Worm (Caenorhabditis elegans): ENCODE measurements around the gene plx-1.

Gene plx-1

ce11 chrIV:1012447-1012846 is 53.1 kb downstream of the plx-1 start, which contains the start of gene rbm-39:
Gene rbm-39 (plus strand): TSS chrIV:1012624.
- TF ChIP-seq hmbx-1 (tag; optimal IDR thresholded peaks at IDR 0.05) (no peak), flt-1 (GFP tag; IDR thresholded peaks at IDR 0.05) (no peak), hmg-4 (GFP tag; optimal IDR thresholded peaks at IDR 0.05) (no peak), ets-7 (tag; optimal IDR thresholded peaks at IDR 0.05) (no peak), tbx-37 (GFP tag; conservative IDR thresholded peaks at IDR 0.05) (no peak), ceh-13 (GFP tag; optimal IDR thresholded peaks at IDR 0.05) (no peak), aly-1 (tag; optimal IDR thresholded peaks at IDR 0.05) (no peak), B0310.2 (tag; optimal IDR thresholded peaks at IDR 0.05) (no peak), tra-4 (tag; optimal IDR thresholded peaks at IDR 0.05) (no peak), hnd-1 (tag; optimal IDR thresholded peaks at IDR 0.05) (no peak), ceh-36 (tag; optimal IDR thresholded peaks at IDR 0.05) (no peak), ama-1 (optimal IDR thresholded peaks at IDR 0.05) (no peak), F13C5.2 (tag; optimal IDR thresholded peaks at IDR 0.05) (peak; percentile 51), tbx-11 (GFP tag; IDR thresholded peaks at IDR 0.05) (no peak), pes-1 (GFP tag; IDR thresholded peaks at IDR 0.05) (peak; percentile 52; the same call in 1 of the 2 replicates)

ce11 chrIV:1013233-1013798 is 54.0 kb downstream of the plx-1 start:
- TF ChIP-seq tbx-11 (GFP tag; IDR thresholded peaks at IDR 0.05) (no peak), hmg-4 (GFP tag; optimal IDR thresholded peaks at IDR 0.05) (no peak), ets-7 (tag; optimal IDR thresholded peaks at IDR 0.05) (no peak), ama-1 (optimal IDR thresholded peaks at IDR 0.05) (no peak), tra-4 (tag; optimal IDR thresholded peaks at IDR 0.05) (no peak), hmbx-1 (tag; optimal IDR thresholded peaks at IDR 0.05) (no peak), flt-1 (GFP tag; IDR thresholded peaks at IDR 0.05) (no peak), ceh-13 (GFP tag; optimal IDR thresholded peaks at IDR 0.05) (no peak)

ce11 chrIV:1015430-1015829 is 56.1 kb downstream of the plx-1 start:
- TF ChIP-seq ceh-13 (GFP tag; optimal IDR thresholded peaks at IDR 0.05) = no peak
- no peak for TF ChIP-seq F13C5.2 (tag; optimal IDR thresholded peaks at IDR 0.05)
- TF ChIP-seq aly-1 (tag; optimal IDR thresholded peaks at IDR 0.05) = no peak
- no peak for TF ChIP-seq sea-1 (GFP tag; conservative IDR thresholded peaks at IDR 0.05)
- no peak for TF ChIP-seq tbx-11 (GFP tag; IDR thresholded peaks at IDR 0.05)
- no peak for TF ChIP-seq pes-1 (GFP tag; IDR thresholded peaks at IDR 0.05)
- no peak for TF ChIP-seq ama-1 (optimal IDR thresholded peaks at IDR 0.05)
- TF ChIP-seq ceh-36 (tag; optimal IDR thresholded peaks at IDR 0.05) = no peak
- TF ChIP-seq scrt-1 (GFP tag; IDR thresholded peaks at IDR 0.05) = no peak
- TF ChIP-seq hmbx-1 (tag; optimal IDR thresholded peaks at IDR 0.05) = no peak
- TF ChIP-seq B0310.2 (tag; optimal IDR thresholded peaks at IDR 0.05) = no peak
- TF ChIP-seq ets-7 (tag; optimal IDR thresholded peaks at IDR 0.05) = no peak

ce11 chrIV:1019801-1020200 is 60.5 kb downstream of the plx-1 start:
- TF ChIP-seq pes-1 (GFP tag; IDR thresholded peaks at IDR 0.05) = peak; percentile 7
- TF ChIP-seq aly-1 (tag; optimal IDR thresholded peaks at IDR 0.05) = peak; percentile 34
- no peak for TF ChIP-seq ceh-36 (tag; optimal IDR thresholded peaks at IDR 0.05)
- TF ChIP-seq tra-4 (tag; optimal IDR thresholded peaks at IDR 0.05) = no peak
- TF ChIP-seq tbx-11 (GFP tag; IDR thresholded peaks at IDR 0.05) = 0 out of 2 replicates have a peak, but pooled peaks have one; percentile 29

DNA sequence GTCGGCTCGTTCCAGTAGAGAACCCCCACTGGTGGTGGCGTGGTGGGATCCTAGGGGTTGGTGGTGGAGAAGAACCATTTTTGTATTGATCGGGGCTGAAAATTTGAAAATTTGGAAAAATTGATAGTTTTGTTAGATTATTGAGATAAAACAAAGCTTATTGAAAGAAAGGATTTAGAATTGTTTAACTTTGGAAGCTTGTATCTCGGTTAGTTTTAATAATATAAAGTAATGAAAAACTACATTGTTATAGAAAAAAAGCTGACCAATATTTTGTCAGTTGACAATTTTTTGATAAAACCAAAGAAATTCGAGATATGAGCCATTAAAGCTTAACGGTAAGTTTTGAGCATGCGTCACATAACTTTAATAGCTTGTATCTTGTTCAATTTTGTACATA is 70.6 kb downstream of the plx-1 start, which contains the start of gene abhd-14:
TSS of gene abhd-14 (minus strand) at position 101 of the 400 bp plus-strand sequence.
- TF ChIP-seq ceh-36 (tag; optimal IDR thresholded peaks at IDR 0.05) (no peak), flt-1 (GFP tag; IDR thresholded peaks at IDR 0.05) (no peak), B0310.2 (tag; optimal IDR thresholded peaks at IDR 0.05) (no peak), ama-1 (optimal IDR thresholded peaks at IDR 0.05) (no peak), scrt-1 (GFP tag; IDR thresholded peaks at IDR 0.05) (no peak), hnd-1 (tag; optimal IDR thresholded peaks at IDR 0.05) (no peak), aly-1 (tag; optimal IDR thresholded peaks at IDR 0.05) (no peak), pes-1 (GFP tag; IDR thresholded peaks at IDR 0.05) (no peak), tbx-11 (GFP tag; IDR thresholded peaks at IDR 0.05) (no peak), sea-1 (GFP tag; conservative IDR thresholded peaks at IDR 0.05) (no peak), tra-4 (tag; optimal IDR thresholded peaks at IDR 0.05) (no peak), F13C5.2 (tag; optimal IDR thresholded peaks at IDR 0.05) (no peak), tbx-37 (GFP tag; conservative IDR thresholded peaks at IDR 0.05) (no peak), ets-7 (tag; optimal IDR thresholded peaks at IDR 0.05) (no peak), hmg-4 (GFP tag; optimal IDR thresholded peaks at IDR 0.05) (no peak), hmbx-1 (tag; optimal IDR thresholded peaks at IDR 0.05) (no peak), ceh-13 (GFP tag; optimal IDR thresholded peaks at IDR 0.05) (no peak)
